Worm (Caenorhabditis elegans): Measurements from ENCODE around the gene T01G5.6.

ce11 chrV:15065837-15066348 lies 48.0 kb downstream of the T01G5.6 start, which contains the start of gene otub-1:
- TF ChIP-seq lin-35 (GFP tag; optimal IDR thresholded peaks at IDR 0.05) (no peak), ama-1 (optimal IDR thresholded peaks at IDR 0.05) (no peak), ama-1 (GFP tag; optimal IDR thresholded peaks at IDR 0.05) (no peak), egrh-3 (GFP tag; IDR thresholded peaks at IDR 0.05) (no peak)

Data from whole organism, young adult.